Fruit fly (Drosophila melanogaster) whole organism, embryonic: Measurements from ENCODE around the gene Eip75B.

Experiments
- CG10267 ChIP-seq: fragments of 200-800 bp; sonication (Bioruptor generic); optimal IDR thresholded peaks from 2 replicates; lab custom pipeline; 2018; ENCODE audit warnings: missing biosample characterization, mild to moderate bottlenecking, missing genetic modification characterization, moderate library complexity
- CG10462 ChIP-seq: fragments of 200-800 bp; sonication (Bioruptor generic); optimal IDR thresholded peaks from 2 replicates; lab custom pipeline; 2016; ENCODE audit warnings: missing biosample characterization, missing genetic modification characterization
- CG14710 ChIP-seq: fragments of 200-800 bp; sonication (Bioruptor generic); optimal IDR thresholded peaks from 3 replicates; lab custom pipeline; 2019; ENCODE audit warnings: missing biosample characterization, mild to moderate bottlenecking, missing genetic modification characterization, moderate library complexity
- CG1529 ChIP-seq: fragments of 200-800 bp; sonication (Bioruptor generic); optimal IDR thresholded peaks from 3 replicates; lab custom pipeline; 2018; ENCODE audit warnings: missing biosample characterization, missing genetic modification characterization
- CG15601 ChIP-seq: fragments of 200-800 bp; sonication (Bioruptor generic); optimal IDR thresholded peaks from 3 replicates; lab custom pipeline; 2019; ENCODE audit warnings: missing biosample characterization, mild to moderate bottlenecking, missing genetic modification characterization, moderate library complexity
- CG17829 ChIP-seq: fragments of 200-800 bp; optimal IDR thresholded peaks from 2 replicates; lab custom pipeline; 2019; ENCODE audit warnings: missing biosample characterization, mild to moderate bottlenecking, missing genetic modification characterization, moderate library complexity
- CG2678 ChIP-seq: fragments of 200-800 bp; sonication (Bioruptor generic); optimal IDR thresholded peaks from 3 replicates; lab custom pipeline; 2019; ENCODE audit warnings: missing biosample characterization, mild to moderate bottlenecking, missing genetic modification characterization, moderate library complexity
- CG2875 ChIP-seq: fragments of 200-800 bp; sonication (Bioruptor generic); optimal IDR thresholded peaks from 2 replicates; lab custom pipeline; 2017; ENCODE audit warnings: missing biosample characterization, mild to moderate bottlenecking, missing genetic modification characterization, missing genetic modification reagents
- CG34376 ChIP-seq: fragments of 200-800 bp; sonication (Bioruptor generic); optimal IDR thresholded peaks from 2 replicates; lab custom pipeline; 2018; ENCODE audit warnings: missing biosample characterization, mild to moderate bottlenecking, missing genetic modification characterization
- CG4328 ChIP-seq: fragments of 200-800 bp; sonication (Bioruptor generic); optimal IDR thresholded peaks from 3 replicates; lab custom pipeline; 2017; ENCODE audit warnings: missing biosample characterization, missing genetic modification reagents, missing genetic modification characterization
- CG5180 ChIP-seq: fragments of 200-800 bp; sonication (Bioruptor generic); optimal IDR thresholded peaks from 3 replicates; lab custom pipeline; 2017; ENCODE audit warnings: missing biosample characterization, missing genetic modification characterization, mild to moderate bottlenecking, moderate library complexity, missing genetic modification reagents
- CG8290 ChIP-seq, 3 experiments: fragments of 200-800 bp; sonication (Bioruptor generic); optimal IDR thresholded peaks; 2 replicates each; lab custom pipeline; 2016 to 2019; ENCODE audit warnings: missing biosample characterization in 3 of 3, missing genetic modification characterization in 3 of 3, mild to moderate bottlenecking in 2 of 3, moderate library complexity in 1 of 3
- CG8359 ChIP-seq: fragments of 200-800 bp; sonication (Bioruptor generic); optimal IDR thresholded peaks from 2 replicates; lab custom pipeline; 2017; ENCODE audit warnings: missing biosample characterization, mild to moderate bottlenecking, missing genetic modification characterization, borderline replicate concordance
- CG8478 ChIP-seq: fragments of >200 bp; optimal IDR thresholded peaks from 2 replicates; lab custom pipeline; 2018
- CG8924 ChIP-seq: fragments of 200-800 bp; optimal IDR thresholded peaks from 3 replicates; lab custom pipeline; 2019; ENCODE audit warnings: missing biosample characterization, mild to moderate bottlenecking, missing genetic modification characterization, moderate library complexity
- CG9437 ChIP-seq: fragments of 200-800 bp; sonication (Bioruptor generic); optimal IDR thresholded peaks from 2 replicates; lab custom pipeline; 2018; ENCODE audit warnings: missing biosample characterization, mild to moderate bottlenecking, missing genetic modification characterization
- CG9797 ChIP-seq: fragments of 200-800 bp; sonication (Bioruptor generic); optimal IDR thresholded peaks from 3 replicates; lab custom pipeline; 2018; ENCODE audit warnings: missing biosample characterization, mild to moderate bottlenecking, missing genetic modification characterization
- CoRest ChIP-seq: fragments of 200-800 bp; sonication (Bioruptor generic); optimal IDR thresholded peaks from 3 replicates; lab custom pipeline; 2018; ENCODE audit warnings: missing biosample characterization, mild to moderate bottlenecking, missing genetic modification characterization, moderate library complexity
- HLHmδ ChIP-seq: fragments of 200-800 bp; sonication (Bioruptor generic); optimal IDR thresholded peaks from 2 replicates; lab custom pipeline; 2018; ENCODE audit warnings: missing biosample characterization, mild to moderate bottlenecking, missing genetic modification characterization, moderate library complexity
- Hey ChIP-seq: fragments of 200-800 bp; sonication (Bioruptor generic); optimal IDR thresholded peaks from 3 replicates; lab custom pipeline; 2018; ENCODE audit warnings: missing biosample characterization, mild to moderate bottlenecking, missing genetic modification characterization
- HmgD ChIP-seq: fragments of 200-800 bp; sonication (Bioruptor generic); optimal IDR thresholded peaks from 3 replicates; lab custom pipeline; 2016; ENCODE audit warnings: missing biosample characterization, missing genetic modification characterization
- NC2β ChIP-seq: fragments of 200-800 bp; sonication (Bioruptor generic); optimal IDR thresholded peaks from 2 replicates; lab custom pipeline; 2016; ENCODE audit warnings: missing biosample characterization, missing genetic modification characterization
- Oaz ChIP-seq: fragments of 200-800 bp; sonication (Bioruptor generic); IDR thresholded peaks from 2 replicates; pipeline ENCODE4 v1.3.6; 2022; ENCODE audit warnings: missing biosample characterization, missing genetic modification characterization
- Spps ChIP-seq: fragments of 200-800 bp; sonication (Bioruptor generic); optimal IDR thresholded peaks from 2 replicates; lab custom pipeline; 2018; ENCODE audit warnings: missing biosample characterization, mild to moderate bottlenecking, missing genetic modification characterization
- Stat92E ChIP-seq, 3 experiments: fragments of >200 bp in 2 of 3; fragments of 200-800 bp in 1 of 3; sonication (Bioruptor generic) in 1 of 3; optimal IDR thresholded peaks; 2 replicates each; lab custom pipeline; 2017 to 2019; ENCODE audit warnings: missing biosample characterization in 3 of 3, missing genetic modification characterization in 3 of 3, mild to moderate bottlenecking in 1 of 3, moderate library complexity in 1 of 3
- Vsx1 ChIP-seq: fragments of 200-800 bp; sonication (Bioruptor generic); optimal IDR thresholded peaks from 2 replicates; lab custom pipeline; 2017; ENCODE audit warnings: missing biosample characterization, mild to moderate bottlenecking, missing genetic modification characterization, missing genetic modification reagents
- ap ChIP-seq: fragments of 200-800 bp; sonication (Bioruptor generic); IDR thresholded peaks from 2 replicates; pipeline ENCODE4 v1.3.6; 2022; ENCODE audit warnings: missing biosample characterization, missing genetic modification characterization
- crol ChIP-seq: fragments of 200-800 bp; sonication (Bioruptor generic); IDR thresholded peaks from 2 replicates; pipeline ENCODE4 v1.3.6; 2022; ENCODE audit warnings: missing biosample characterization, missing genetic modification characterization
- dm ChIP-seq: fragments of 200-800 bp; sonication (Bioruptor generic); optimal IDR thresholded peaks from 3 replicates; lab custom pipeline; 2016; ENCODE audit warnings: missing biosample characterization, missing genetic modification characterization
- dpn ChIP-seq, 2 experiments: fragments of 200-800 bp; sonication (Bioruptor generic); optimal IDR thresholded peaks; 3 replicates each; lab custom pipeline; 2016; ENCODE audit warnings: missing biosample characterization in 2 of 2, missing genetic modification characterization in 2 of 2
- ewg ChIP-seq: fragments of 200-800 bp; sonication (Bioruptor generic); optimal IDR thresholded peaks from 3 replicates; lab custom pipeline; 2017; ENCODE audit warnings: mild to moderate bottlenecking, missing biosample characterization, missing genetic modification reagents, missing genetic modification characterization
- grau ChIP-seq: fragments of 200-800 bp; optimal IDR thresholded peaks from 3 replicates; lab custom pipeline; 2019; ENCODE audit warnings: missing biosample characterization, mild to moderate bottlenecking, missing genetic modification characterization, moderate library complexity
- grn ChIP-seq: fragments of 200-800 bp; sonication (Bioruptor generic); optimal IDR thresholded peaks from 3 replicates; lab custom pipeline; 2017; ENCODE audit warnings: missing biosample characterization, missing genetic modification characterization
- ken ChIP-seq: fragments of 200-800 bp; sonication (Bioruptor generic); IDR thresholded peaks from 3 replicates; pipeline ENCODE4 v1.3.6; 2022; ENCODE audit warnings: missing biosample characterization, missing genetic modification characterization
- lab ChIP-seq: fragments of 200-800 bp; sonication (Bioruptor generic); optimal IDR thresholded peaks from 3 replicates; lab custom pipeline; 2017; ENCODE audit warnings: missing biosample characterization, missing genetic modification characterization, mild to moderate bottlenecking, moderate library complexity, missing genetic modification reagents
- lola ChIP-seq, 3 experiments: fragments of >200 bp in 2 of 3; fragments of 200-800 bp in 1 of 3; sonication (Bioruptor generic) in 1 of 3; optimal IDR thresholded peaks; 2 replicates each; lab custom pipeline; 2017 to 2019; ENCODE audit warnings: missing biosample characterization in 3 of 3, missing genetic modification characterization in 3 of 3, mild to moderate bottlenecking in 1 of 3, moderate library complexity in 1 of 3
- onecut ChIP-seq: fragments of 200-800 bp; sonication (Bioruptor generic); IDR thresholded peaks from 2 replicates; pipeline ENCODE4 v1.3.6; 2022; ENCODE audit warnings: missing biosample characterization, missing genetic modification characterization
- pan ChIP-seq, 4 experiments: fragments of >200 bp in 3 of 4; fragments of 200-800 bp in 1 of 4; sonication (Bioruptor generic) in 1 of 4; optimal IDR thresholded peaks in 3 of 4; IDR thresholded peaks in 1 of 4; 2 replicates each; pipeline versions ENCODE4 v1.3.6 to Lab custom; 2017 to 2022; ENCODE audit warnings: missing biosample characterization in 2 of 4, missing genetic modification characterization in 2 of 4, mixed read lengths in 1 of 4
- phol ChIP-seq: fragments of 200-800 bp; sonication (Bioruptor generic); optimal IDR thresholded peaks from 3 replicates; lab custom pipeline; 2018; ENCODE audit warnings: missing biosample characterization, mild to moderate bottlenecking, missing genetic modification characterization, moderate library complexity
- pros ChIP-seq: fragments of 200-800 bp; sonication (Bioruptor generic); optimal IDR thresholded peaks from 3 replicates; lab custom pipeline; 2019; ENCODE audit warnings: missing biosample characterization, mild to moderate bottlenecking, missing genetic modification characterization, moderate library complexity
- salm ChIP-seq: fragments of 200-800 bp; sonication (Bioruptor generic); optimal IDR thresholded peaks from 2 replicates; lab custom pipeline; 2018; ENCODE audit warnings: missing biosample characterization, mild to moderate bottlenecking, missing genetic modification characterization
- sisA ChIP-seq: fragments of 200-800 bp; sonication (Bioruptor generic); IDR thresholded peaks from 2 replicates; pipeline ENCODE4 v1.3.6; 2022; ENCODE audit warnings: missing biosample characterization, missing genetic modification characterization
- slbo ChIP-seq: fragments of 200-800 bp; sonication (Bioruptor generic); IDR thresholded peaks from 2 replicates; pipeline ENCODE4 v1.3.6; 2022; ENCODE audit warnings: missing biosample characterization, missing genetic modification characterization
- sug ChIP-seq: fragments of 200-800 bp; optimal IDR thresholded peaks from 2 replicates; lab custom pipeline; 2019; ENCODE audit warnings: missing biosample characterization, mild to moderate bottlenecking, missing genetic modification characterization, moderate library complexity
- tll ChIP-seq, 2 experiments: fragments of 200-800 bp in 1 of 2; fragments of >200 bp in 1 of 2; sonication (Bioruptor generic) in 1 of 2; optimal IDR thresholded peaks; 2 replicates each; lab custom pipeline; 2017 to 2019; ENCODE audit warnings: missing biosample characterization in 2 of 2, missing genetic modification characterization in 2 of 2, mild to moderate bottlenecking in 1 of 2, moderate library complexity in 1 of 2
- unpg ChIP-seq: fragments of 200-800 bp; sonication (Bioruptor generic); optimal IDR thresholded peaks from 3 replicates; lab custom pipeline; 2018; ENCODE audit warnings: missing biosample characterization, mild to moderate bottlenecking, missing genetic modification characterization, moderate library complexity

The Eip75B gene

dm6 chr3L:17968552-17969378 lies 95.7 kb downstream of the Eip75B start (continued):
- no peak for TF ChIP-seq dpn (GFP tag; optimal IDR thresholded peaks at IDR 0.05; lab: Kevin White, UChicago)
- TF ChIP-seq pros (GFP tag; lab: Kevin White, UChicago): peak; percentile 59
- TF ChIP-seq CG10462: no peak
- TF ChIP-seq CG1529: peak; percentile 45
- TF ChIP-seq lab: peak; percentile 29
- no peak for TF ChIP-seq dm (GFP tag; lab: Kevin White, UChicago)
- peak; percentile 93 for TF ChIP-seq ewg
- no peak for TF ChIP-seq sisA (GFP tag; lab: Robert Waterston, UW)
- TF ChIP-seq salm: peak; percentile 52
- no peak for TF ChIP-seq NC2β
- no peak for TF ChIP-seq Hey (tag; lab: Kevin White, UChicago)
- no peak for TF ChIP-seq Oaz (GFP tag; lab: Robert Waterston, UW)
- no peak for TF ChIP-seq CG9797 (GFP tag; lab: Kevin White, UChicago)
- TF ChIP-seq slbo (GFP tag; lab: Robert Waterston, UW): no peak
- peak; percentile 38 for TF ChIP-seq grn (GFP tag; lab: Kevin White, UChicago)
- TF ChIP-seq ken (GFP tag; lab: Robert Waterston, UW): peak; percentile 84
- TF ChIP-seq CG4328 (GFP tag; lab: Kevin White, UChicago): peak; percentile 30
- peak; percentile 27 for TF ChIP-seq CG9437 (GFP tag; lab: Kevin White, UChicago)
- TF ChIP-seq crol: peak; percentile 82
- peak; percentile 26 for TF ChIP-seq CG2678 (tag; lab: Kevin White, UChicago)
- TF ChIP-seq CG15601: peak; percentile 77
- no peak for TF ChIP-seq CG8290 (GFP tag; optimal IDR thresholded peaks at IDR 0.05; lab: Kevin White, UChicago)
- peak in 1 of 2 experiments; percentile 65 for TF ChIP-seq CG8290 (tag; optimal IDR thresholded peaks at IDR 0.05; lab: Kevin White, UChicago)
- peak; percentile 56 for TF ChIP-seq Vsx1 (GFP tag; lab: Kevin White, UChicago)
- TF ChIP-seq CG14710: peak; percentile 40
- TF ChIP-seq CG17829 (tag; lab: Kevin White, UChicago): peak; percentile 5
- TF ChIP-seq CG8478 (lab: Kevin White, UChicago): peak; percentile 76
- TF ChIP-seq ap: no peak
- TF ChIP-seq Spps: peak; percentile 63
- no peak for TF ChIP-seq grau
- peak; percentile 30 for TF ChIP-seq CG8359 (GFP tag; lab: Kevin White, UChicago)
- TF ChIP-seq unpg (GFP tag; lab: Kevin White, UChicago): peak; percentile 4
- peak; percentile 97 for TF ChIP-seq HLHmδ (GFP tag; lab: Kevin White, UChicago)
- peak in 1 of 3 experiments; percentile 64 for TF ChIP-seq Stat92E (GFP tag; optimal IDR thresholded peaks at IDR 0.05; lab: Kevin White, UChicago)
- TF ChIP-seq pan (optimal IDR thresholded peaks at IDR 0.05; lab: Kevin White, UChicago): no peak
- TF ChIP-seq pan (GFP tag; optimal IDR thresholded peaks at IDR 0.05 in 1 of 2, IDR thresholded peaks at IDR 0.05 in 1 of 2): no peak
- TF ChIP-seq CG34376 (GFP tag; lab: Kevin White, UChicago): no peak
- peak in 1 of 2 experiments; percentile 38 for TF ChIP-seq tll (GFP tag; optimal IDR thresholded peaks at IDR 0.05; lab: Kevin White, UChicago)
- TF ChIP-seq HmgD (GFP tag; lab: Kevin White, UChicago): peak; percentile 7
- TF ChIP-seq lola (GFP tag; optimal IDR thresholded peaks at IDR 0.05; lab: Kevin White, UChicago): peak in 1 of 3 experiments; percentile 33
- peak; percentile 34 for TF ChIP-seq onecut (GFP tag; lab: Robert Waterston, UW)
- TF ChIP-seq sug: peak; percentile 71
- TF ChIP-seq CoRest (tag; lab: Kevin White, UChicago): peak; percentile 2
- TF ChIP-seq phol (tag; lab: Kevin White, UChicago): peak; percentile 89
- peak; percentile 70 for TF ChIP-seq CG8924
- peak; percentile 8 for TF ChIP-seq CG10267 (tag; lab: Kevin White, UChicago)
- TF ChIP-seq CG2875 (GFP tag; lab: Kevin White, UChicago): peak; percentile 31
- TF ChIP-seq CG5180 (GFP tag; lab: Kevin White, UChicago): peak; percentile 63
